Worm (Caenorhabditis elegans) whole organism, early embryonic: ENCODE results near the gene hch-1.

Source experiments
- B0310.2 ChIP-seq: sonication (generic microtip); optimal IDR thresholded peaks from 2 replicates; lab custom pipeline; 2016; ENCODE audit warnings: mild to moderate bottlenecking, missing genetic modification characterization, missing compliant biosample characterization
- F13C5.2 ChIP-seq: sonication (generic microtip); optimal IDR thresholded peaks from 2 replicates; lab custom pipeline; 2017; ENCODE audit warnings: mild to moderate bottlenecking, missing genetic modification characterization, inconsistent platforms, missing compliant biosample characterization
- aly-1 ChIP-seq: sonication (generic microtip); optimal IDR thresholded peaks from 2 replicates; lab custom pipeline; 2016; ENCODE audit warnings: missing genetic modification characterization, missing compliant biosample characterization
- ama-1 ChIP-seq: fragments of 150-350 bp; optimal IDR thresholded peaks from 2 replicates; lab custom pipeline; 2014
- ceh-13 ChIP-seq: fragments of 200-800 bp; sonication (Bioruptor generic); optimal IDR thresholded peaks from 2 replicates; lab custom pipeline; 2018; ENCODE audit warnings: mild to moderate bottlenecking, missing genetic modification characterization, missing compliant biosample characterization
- ceh-36 ChIP-seq: sonication (generic microtip); optimal IDR thresholded peaks from 2 replicates; lab custom pipeline; 2016; ENCODE audit warnings: missing genetic modification characterization, inconsistent platforms, missing compliant biosample characterization
- ets-7 ChIP-seq: sonication (generic microtip); optimal IDR thresholded peaks from 2 replicates; lab custom pipeline; 2016; ENCODE audit warnings: missing genotype, missing genetic modification characterization, missing compliant biosample characterization
- flt-1 ChIP-seq: fragments of 200-800 bp; sonication (Bioruptor generic); IDR thresholded peaks from 2 replicates; pipeline ENCODE4 v1.3.6; 2022; ENCODE audit warnings: missing genetic modification characterization, missing compliant biosample characterization
- hmbx-1 ChIP-seq: sonication (generic microtip); optimal IDR thresholded peaks from 2 replicates; lab custom pipeline; 2016; ENCODE audit warnings: mild to moderate bottlenecking, missing genetic modification characterization, missing compliant biosample characterization
- hmg-4 ChIP-seq: fragments of 200-800 bp; sonication (Bioruptor generic); optimal IDR thresholded peaks from 2 replicates; lab custom pipeline; 2018; ENCODE audit warnings: mild to moderate bottlenecking, missing genetic modification characterization, missing compliant biosample characterization
- hnd-1 ChIP-seq: sonication (generic microtip); optimal IDR thresholded peaks from 2 replicates; lab custom pipeline; 2016; ENCODE audit warnings: missing genetic modification characterization, missing compliant biosample characterization
- pes-1 ChIP-seq: fragments of 200-800 bp; sonication (Bioruptor generic); IDR thresholded peaks from 2 replicates; pipeline ENCODE4 v1.3.6; 2022; ENCODE audit warnings: missing genetic modification reagents, missing genetic modification characterization, missing compliant biosample characterization
- scrt-1 ChIP-seq: fragments of 200-800 bp; sonication (Bioruptor generic); IDR thresholded peaks from 2 replicates; pipeline ENCODE4 v1.3.6; 2022; ENCODE audit warnings: missing genetic modification characterization, missing compliant biosample characterization
- sea-1 ChIP-seq: fragments of 200-800 bp; sonication (Bioruptor generic); conservative IDR thresholded peaks from 2 replicates; pipeline ENCODE4 v1.3.6; 2022; ENCODE audit warnings: missing genetic modification characterization, missing compliant biosample characterization
- tbx-11 ChIP-seq: fragments of 200-800 bp; sonication (Bioruptor generic); IDR thresholded peaks from 2 replicates; pipeline ENCODE4 v1.3.6; 2022; ENCODE audit warnings: missing genetic modification characterization, missing compliant biosample characterization
- tbx-37 ChIP-seq: fragments of 200-800 bp; sonication (Bioruptor generic); conservative IDR thresholded peaks from 2 replicates; pipeline ENCODE4 v1.3.6; 2022; ENCODE audit warnings: missing genetic modification reagents, missing genetic modification characterization, missing compliant biosample characterization
- tra-4 ChIP-seq: sonication (generic microtip); optimal IDR thresholded peaks from 2 replicates; lab custom pipeline; 2017; ENCODE audit warnings: missing genetic modification characterization, missing compliant biosample characterization

The hch-1 gene

DNA sequence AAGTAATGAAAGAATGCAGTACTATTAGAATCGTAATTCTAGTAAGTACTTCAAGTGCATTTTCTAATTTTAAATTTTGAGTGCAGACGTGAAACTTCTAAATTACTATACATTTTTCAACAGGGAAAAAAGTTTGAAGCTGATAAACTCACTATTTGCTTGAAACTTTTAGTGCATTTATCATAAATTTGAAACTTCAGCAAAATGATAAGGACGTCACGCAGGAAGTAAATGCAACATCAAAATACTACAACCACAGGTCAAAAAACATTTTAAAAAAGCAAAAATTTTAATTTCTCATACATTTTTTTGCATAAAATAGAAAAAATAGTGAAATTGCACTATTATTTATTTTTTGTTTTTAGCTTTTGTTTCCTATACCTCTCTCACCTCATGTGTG lies 39.7 kb upstream of the hch-1 start:
- TF ChIP-seq tra-4 (tag; lab: Kevin White, UChicago) (no peak), hmg-4 (GFP tag; lab: Kevin White, UChicago) (no peak), ceh-36 (tag; lab: Kevin White, UChicago) (no peak), hnd-1 (tag; lab: Kevin White, UChicago) (no peak), ama-1 (lab: Kevin White, UChicago) (no peak), ets-7 (tag; lab: Kevin White, UChicago) (no peak), tbx-11 (GFP tag; lab: Robert Waterston, UW) (no peak), ceh-13 (GFP tag; lab: Kevin White, UChicago) (no peak), tbx-37 (GFP tag; lab: Robert Waterston, UW) (no peak), flt-1 (no peak)

DNA sequence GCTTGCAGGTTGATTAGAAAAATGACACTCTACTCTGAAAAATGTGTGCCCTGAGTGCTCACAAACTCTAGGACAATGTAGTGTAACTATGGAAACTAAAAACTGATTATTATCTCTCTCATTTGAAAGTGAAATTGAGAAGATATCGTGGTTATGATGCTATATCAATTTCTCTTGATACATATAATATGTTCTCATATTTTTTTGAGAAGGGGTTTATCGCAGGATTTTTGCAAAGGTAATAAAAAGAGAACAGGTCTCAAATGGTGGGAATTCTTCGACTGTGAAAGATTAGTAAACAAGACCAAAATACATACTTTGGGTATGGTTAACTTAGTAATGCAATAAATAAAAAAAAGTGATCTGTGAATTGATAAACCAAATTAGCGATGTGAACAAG lies 37.8 kb upstream of the hch-1 start:
- TF ChIP-seq sea-1 (GFP tag; lab: Robert Waterston, UW), result no peak
- no peak for TF ChIP-seq scrt-1 (GFP tag; lab: Robert Waterston, UW)

DNA sequence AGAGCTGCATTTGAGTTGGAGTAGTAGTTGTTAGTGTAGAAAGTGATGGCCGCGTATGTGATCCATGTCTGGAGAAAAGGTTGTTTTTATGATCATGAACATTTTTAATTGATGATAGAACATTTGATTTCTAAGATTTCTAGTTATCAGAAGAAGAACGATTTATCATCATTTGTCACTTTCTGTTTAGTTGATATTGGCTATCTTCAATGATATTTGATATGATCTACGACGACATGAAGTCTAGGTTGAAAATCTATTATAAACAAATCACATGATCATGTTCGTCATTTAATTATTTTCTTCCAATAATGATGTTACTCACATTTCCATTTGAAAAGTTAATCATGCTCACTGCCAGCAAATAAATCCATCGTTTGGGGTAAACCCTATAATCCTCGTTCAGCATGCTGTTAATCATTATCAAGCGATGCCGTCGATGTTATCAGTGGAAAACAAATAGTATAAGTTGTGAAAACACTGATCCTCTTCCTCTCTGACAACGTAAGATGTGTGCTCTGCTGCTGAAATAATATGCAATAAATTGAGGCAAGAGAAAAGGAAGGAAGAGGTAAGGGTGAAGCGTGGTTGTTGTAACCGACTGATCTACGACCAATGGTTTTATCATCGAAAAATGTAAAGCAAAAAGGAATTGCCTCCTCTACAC lies 37.3 kb upstream of the hch-1 start:
- TF ChIP-seq tbx-37 (GFP tag; lab: Robert Waterston, UW) (no peak), B0310.2 (tag; lab: Kevin White, UChicago) (no peak), hmg-4 (GFP tag; lab: Kevin White, UChicago) (no peak), sea-1 (GFP tag; lab: Robert Waterston, UW) (no peak), aly-1 (tag; lab: Kevin White, UChicago) (no peak), pes-1 (GFP tag; lab: Robert Waterston, UW) (no peak), flt-1 (no peak), F13C5.2 (tag; lab: Kevin White, UChicago) (no peak), scrt-1 (GFP tag; lab: Robert Waterston, UW) (no peak), ceh-36 (tag; lab: Kevin White, UChicago) (no peak), ets-7 (tag; lab: Kevin White, UChicago) (no peak), ceh-13 (GFP tag; lab: Kevin White, UChicago) (no peak), tra-4 (tag; lab: Kevin White, UChicago) (no peak), hnd-1 (tag; lab: Kevin White, UChicago) (no peak), tbx-11 (GFP tag; lab: Robert Waterston, UW) (no peak), hmbx-1 (no peak), ama-1 (lab: Kevin White, UChicago) (no peak)

DNA sequence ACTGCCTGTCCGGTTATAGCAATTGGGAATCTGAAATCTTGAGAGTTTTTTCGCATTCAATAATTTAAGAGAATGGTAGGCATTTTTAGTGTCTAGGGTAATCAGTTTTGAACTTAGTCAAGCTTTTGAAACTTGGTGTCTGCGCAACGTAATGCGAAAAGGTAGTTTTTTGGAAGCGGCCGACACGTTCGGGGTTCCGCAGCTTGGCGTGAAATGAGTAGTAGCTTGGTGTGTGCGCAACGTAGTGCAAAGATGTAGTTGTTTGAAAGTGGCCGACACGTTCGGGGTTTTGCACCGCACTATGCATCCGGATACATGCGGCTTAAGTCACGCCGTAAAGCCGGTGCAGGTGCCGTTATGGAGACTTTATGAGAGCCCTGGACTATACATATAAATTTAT lies 36.4 kb upstream of the hch-1 start:
- TF ChIP-seq scrt-1 (GFP tag; lab: Robert Waterston, UW), result no peak
- no peak for TF ChIP-seq tbx-11 (GFP tag; lab: Robert Waterston, UW)
- no peak for TF ChIP-seq sea-1 (GFP tag; lab: Robert Waterston, UW)
- no peak for TF ChIP-seq pes-1 (GFP tag; lab: Robert Waterston, UW)
- no peak for TF ChIP-seq tbx-37 (GFP tag; lab: Robert Waterston, UW)
- TF ChIP-seq hnd-1 (tag; lab: Kevin White, UChicago), result no peak
- no peak for TF ChIP-seq flt-1
- TF ChIP-seq F13C5.2 (tag; lab: Kevin White, UChicago), result no peak
- TF ChIP-seq aly-1 (tag; lab: Kevin White, UChicago), result no peak
- no peak for TF ChIP-seq hmg-4 (GFP tag; lab: Kevin White, UChicago)
- TF ChIP-seq hmbx-1, result no peak

DNA sequence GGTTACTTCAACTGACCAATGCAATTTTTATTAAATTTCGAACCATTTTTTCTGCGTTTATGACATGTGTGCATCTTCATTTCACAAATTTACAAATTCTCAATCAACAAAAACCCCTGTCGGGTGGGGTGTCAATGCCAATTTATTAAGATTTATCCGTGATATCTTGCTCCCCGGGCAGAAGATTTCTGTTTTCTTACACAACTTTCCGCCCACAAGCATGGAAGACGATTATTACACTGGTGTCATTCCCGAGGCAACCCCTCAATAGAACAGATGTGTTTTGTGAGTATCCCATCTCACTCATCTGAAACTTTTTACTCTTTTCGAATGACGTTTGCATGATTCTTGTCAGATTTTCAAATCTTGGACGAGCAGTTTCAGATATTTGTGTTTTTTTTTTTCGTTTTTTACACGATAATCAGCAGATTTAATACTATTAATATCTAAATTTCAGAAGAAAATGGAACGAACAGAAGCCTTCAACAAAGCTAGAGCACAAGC lies 32.1 kb upstream of the hch-1 start, which contains the start of gene F33C8.4:
TSS of gene F33C8.4 (plus strand) at position 454 of the 504 bp plus-strand sequence.
- no peak for TF ChIP-seq hmbx-1
- TF ChIP-seq ceh-13 (GFP tag; lab: Kevin White, UChicago), result no peak
- TF ChIP-seq ets-7 (tag; lab: Kevin White, UChicago), result no peak
- no peak for TF ChIP-seq hnd-1 (tag; lab: Kevin White, UChicago)
- TF ChIP-seq tbx-37 (GFP tag; lab: Robert Waterston, UW), result no peak
- TF ChIP-seq pes-1 (GFP tag; lab: Robert Waterston, UW), result no peak
- TF ChIP-seq B0310.2 (tag; lab: Kevin White, UChicago), result no peak
- TF ChIP-seq tbx-11 (GFP tag; lab: Robert Waterston, UW), result no peak
- no peak for TF ChIP-seq F13C5.2 (tag; lab: Kevin White, UChicago)
- TF ChIP-seq flt-1, result no peak
- no peak for TF ChIP-seq ama-1 (lab: Kevin White, UChicago)
- TF ChIP-seq scrt-1 (GFP tag; lab: Robert Waterston, UW), result no peak
- TF ChIP-seq ceh-36 (tag; lab: Kevin White, UChicago), result no peak
- no peak for TF ChIP-seq aly-1 (tag; lab: Kevin White, UChicago)
- TF ChIP-seq tra-4 (tag; lab: Kevin White, UChicago), result no peak
- TF ChIP-seq sea-1 (GFP tag; lab: Robert Waterston, UW), result no peak
- no peak for TF ChIP-seq hmg-4 (GFP tag; lab: Kevin White, UChicago)

DNA sequence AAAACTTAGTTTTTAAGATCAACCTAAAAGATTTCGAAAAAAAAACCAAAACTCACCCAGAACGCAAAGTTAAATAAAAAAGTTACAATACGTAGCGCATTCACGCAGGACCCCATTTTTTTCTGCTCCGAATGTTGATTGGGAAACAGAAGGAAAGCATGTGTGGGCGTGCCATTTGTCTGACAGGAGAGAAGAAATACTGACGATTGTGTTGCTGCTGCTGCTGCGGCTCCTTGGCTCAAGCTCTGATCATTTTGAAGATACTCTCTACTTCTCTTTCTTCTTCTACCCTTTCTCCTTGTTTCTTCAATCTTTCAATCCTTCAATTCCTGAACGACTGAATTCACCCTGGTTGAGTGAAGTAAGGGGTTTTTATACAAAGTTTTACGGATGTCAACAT lies 29.5 kb upstream of the hch-1 start, which contains the start of gene tsp-8:
TSS of gene tsp-8 (minus strand) at position 185 of the 400 bp plus-strand sequence.
- no peak for TF ChIP-seq ama-1 (lab: Kevin White, UChicago)
- no peak for TF ChIP-seq scrt-1 (GFP tag; lab: Robert Waterston, UW)
- TF ChIP-seq pes-1 (GFP tag; lab: Robert Waterston, UW), result no peak
- no peak for TF ChIP-seq ceh-13 (GFP tag; lab: Kevin White, UChicago)
- no peak for TF ChIP-seq flt-1
- no peak for TF ChIP-seq tra-4 (tag; lab: Kevin White, UChicago)
- TF ChIP-seq tbx-11 (GFP tag; lab: Robert Waterston, UW), result no peak
- no peak for TF ChIP-seq aly-1 (tag; lab: Kevin White, UChicago)
- TF ChIP-seq sea-1 (GFP tag; lab: Robert Waterston, UW), result no peak
- no peak for TF ChIP-seq hnd-1 (tag; lab: Kevin White, UChicago)
- no peak for TF ChIP-seq tbx-37 (GFP tag; lab: Robert Waterston, UW)
